Worm (Caenorhabditis elegans): Measurements from ENCODE around the gene oac-24.

DNA sequence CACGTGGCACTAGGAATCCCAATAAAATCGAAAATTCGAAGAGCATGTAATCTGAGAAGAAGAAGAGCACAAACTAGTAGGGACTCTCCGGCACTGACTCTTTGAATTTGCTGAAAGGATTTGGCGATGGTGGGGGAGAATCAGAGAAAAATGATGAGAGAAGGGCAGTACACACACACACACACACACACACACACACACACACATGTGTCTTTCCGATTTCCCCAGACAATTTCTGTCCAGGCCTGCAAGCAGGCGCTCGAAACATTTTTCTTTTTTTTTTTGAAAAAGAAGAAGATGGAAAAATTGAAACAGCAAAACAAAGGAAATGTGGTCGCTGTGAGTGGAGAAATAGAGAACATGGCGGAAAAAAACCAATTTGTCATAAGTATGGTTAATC is 19.5 kb downstream of the oac-24 start, which contains the start of gene tig-2:
- no peak for TF ChIP-seq fkh-10 (GFP tag; optimal IDR thresholded peaks at IDR 0.05)
- TF ChIP-seq che-1 (tag; optimal IDR thresholded peaks at IDR 0.05), result no peak
- no peak for TF ChIP-seq pha-4 (tag; optimal IDR thresholded peaks at IDR 0.05)
- no peak for TF ChIP-seq ceh-9 (tag; optimal IDR thresholded peaks at IDR 0.05)
- no peak for TF ChIP-seq tbx-7 (tag; optimal IDR thresholded peaks at IDR 0.05)
- no peak for TF ChIP-seq ceh-19 (GFP tag; optimal IDR thresholded peaks at IDR 0.05)

All from whole organism, late embryonic.